Fruit fly (Drosophila melanogaster) whole organism, embryonic: ENCODE results near the gene cac.

Experiments
- Antp ChIP-seq: fragments of 200-800 bp; sonication (Bioruptor generic); optimal IDR thresholded peaks from 3 replicates; lab custom pipeline; 2016; ENCODE audit warnings: missing biosample characterization, missing genetic modification characterization
- Atf-2 ChIP-seq: fragments of 200-800 bp; sonication (Bioruptor generic); optimal IDR thresholded peaks from 2 replicates; lab custom pipeline; 2016; ENCODE audit warnings: missing biosample characterization, missing genetic modification characterization
- CG10654 ChIP-seq: fragments of 200-800 bp; sonication (Bioruptor generic); optimal IDR thresholded peaks from 2 replicates; lab custom pipeline; 2016; ENCODE audit warnings: missing biosample characterization, missing genetic modification characterization
- CG12155 ChIP-seq: fragments of 200-800 bp; sonication (Bioruptor generic); optimal IDR thresholded peaks from 3 replicates; lab custom pipeline; 2016; ENCODE audit warnings: missing biosample characterization, missing genetic modification characterization
- CG13287 ChIP-seq: fragments of 200-800 bp; sonication (Bioruptor generic); IDR thresholded peaks from 2 replicates; pipeline ENCODE4 v1.3.6; 2022; ENCODE audit warnings: missing biosample characterization, missing genetic modification characterization; ENCODE audit not compliant: partially characterized antibody
- CG13894 ChIP-seq: fragments of 200-800 bp; sonication (Bioruptor generic); optimal IDR thresholded peaks from 3 replicates; lab custom pipeline; 2018; ENCODE audit warnings: missing biosample characterization, mild to moderate bottlenecking, missing genetic modification characterization, moderate library complexity
- CG14710 ChIP-seq: fragments of 200-800 bp; sonication (Bioruptor generic); optimal IDR thresholded peaks from 3 replicates; lab custom pipeline; 2019; ENCODE audit warnings: missing biosample characterization, mild to moderate bottlenecking, missing genetic modification characterization, moderate library complexity
- CG18599 ChIP-seq: fragments of 200-800 bp; sonication (Bioruptor generic); optimal IDR thresholded peaks from 3 replicates; lab custom pipeline; 2017; ENCODE audit warnings: missing biosample characterization, missing genetic modification characterization, mild to moderate bottlenecking, moderate library complexity, missing genetic modification reagents
- CG18764 ChIP-seq: fragments of 200-800 bp; sonication (Bioruptor generic); optimal IDR thresholded peaks from 3 replicates; lab custom pipeline; 2016; ENCODE audit warnings: missing biosample characterization, missing genetic modification characterization
- CG2712 ChIP-seq: fragments of 200-800 bp; optimal IDR thresholded peaks from 3 replicates; lab custom pipeline; 2019; ENCODE audit warnings: missing biosample characterization, mild to moderate bottlenecking, missing genetic modification characterization, moderate library complexity
- CG2889 ChIP-seq: fragments of 200-800 bp; sonication (Bioruptor generic); IDR thresholded peaks from 3 replicates; pipeline ENCODE4 v1.3.6; 2022; ENCODE audit warnings: missing biosample characterization, missing genetic modification characterization
- CG3847 ChIP-seq: fragments of 200-800 bp; sonication (Bioruptor generic); IDR thresholded peaks from 2 replicates; pipeline ENCODE4 v1.3.6; 2022; ENCODE audit warnings: missing biosample characterization, missing genetic modification characterization
- CG3995 ChIP-seq: fragments of 200-800 bp; sonication (Bioruptor generic); optimal IDR thresholded peaks from 3 replicates; lab custom pipeline; 2016; ENCODE audit warnings: missing biosample characterization, missing genetic modification characterization
- CG42726 ChIP-seq: fragments of 200-800 bp; sonication (Bioruptor generic); IDR thresholded peaks from 2 replicates; pipeline ENCODE4 v1.3.6; 2022; ENCODE audit warnings: missing biosample characterization, missing genetic modification characterization; ENCODE audit not compliant: partially characterized antibody
- CG6254 ChIP-seq: fragments of 200-800 bp; sonication (Bioruptor generic); optimal IDR thresholded peaks from 3 replicates; lab custom pipeline; 2017; ENCODE audit warnings: mild to moderate bottlenecking, missing biosample characterization, missing genetic modification reagents, missing genetic modification characterization
- CG6683 ChIP-seq: fragments of 200-800 bp; sonication (Bioruptor generic); optimal IDR thresholded peaks from 2 replicates; lab custom pipeline; 2017; ENCODE audit warnings: missing biosample characterization, mild to moderate bottlenecking, missing genetic modification characterization, missing genetic modification reagents
- CG7786 ChIP-seq: fragments of 200-800 bp; sonication (Bioruptor generic); optimal IDR thresholded peaks from 2 replicates; lab custom pipeline; 2016; ENCODE audit warnings: missing biosample characterization, missing genetic modification characterization
- CG9609 ChIP-seq: fragments of 200-800 bp; sonication (Bioruptor generic); optimal IDR thresholded peaks from 3 replicates; lab custom pipeline; 2016; ENCODE audit warnings: missing biosample characterization, missing genetic modification characterization
- CG9932 ChIP-seq: fragments of 200-800 bp; sonication (Bioruptor generic); IDR thresholded peaks from 2 replicates; pipeline ENCODE4 v1.3.6; 2022; ENCODE audit warnings: missing biosample characterization, missing genetic modification characterization
- Camta ChIP-seq: fragments of 200-800 bp; sonication (Bioruptor generic); optimal IDR thresholded peaks from 2 replicates; lab custom pipeline; 2016; ENCODE audit warnings: missing biosample characterization, missing genetic modification characterization
- Chrac-16 ChIP-seq: fragments of 200-800 bp; sonication (Bioruptor generic); optimal IDR thresholded peaks from 3 replicates; lab custom pipeline; 2016; ENCODE audit warnings: missing biosample characterization, missing genetic modification characterization
- CkIIα-i1 ChIP-seq: fragments of 200-800 bp; sonication (Bioruptor generic); IDR thresholded peaks from 2 replicates; pipeline ENCODE4 v1.3.6; 2022; ENCODE audit warnings: missing biosample characterization, missing genetic modification characterization
- D19B ChIP-seq: fragments of 200-800 bp; sonication (Bioruptor generic); optimal IDR thresholded peaks from 2 replicates; lab custom pipeline; 2017; ENCODE audit warnings: missing biosample characterization, mild to moderate bottlenecking, missing genetic modification characterization
- Dbx ChIP-seq: fragments of 200-800 bp; sonication (Bioruptor generic); IDR thresholded peaks from 3 replicates; pipeline ENCODE4 v1.3.6; 2022; ENCODE audit warnings: missing biosample characterization, missing genetic modification characterization
- Drgx ChIP-seq: fragments of 200-800 bp; sonication (Bioruptor generic); IDR thresholded peaks from 2 replicates; pipeline ENCODE4 v1.3.6; 2022; ENCODE audit warnings: missing biosample characterization, missing genetic modification characterization
- Fer1 ChIP-seq: fragments of 200-800 bp; sonication (Bioruptor generic); optimal IDR thresholded peaks from 2 replicates; lab custom pipeline; 2017; ENCODE audit warnings: missing biosample characterization, mild to moderate bottlenecking, missing genetic modification characterization
- Gsc ChIP-seq: fragments of 200-800 bp; sonication (Bioruptor generic); IDR thresholded peaks from 2 replicates; pipeline ENCODE4 v1.3.6; 2022; ENCODE audit warnings: missing biosample characterization, missing genetic modification characterization
- MESR4 ChIP-seq: fragments of 200-800 bp; sonication (Bioruptor generic); optimal IDR thresholded peaks from 2 replicates; lab custom pipeline; 2018; ENCODE audit warnings: missing biosample characterization, mild to moderate bottlenecking, missing genetic modification characterization, moderate library complexity
- Mad ChIP-seq: fragments of 200-800 bp; sonication (Bioruptor generic); optimal IDR thresholded peaks from 2 replicates; lab custom pipeline; 2016; ENCODE audit warnings: missing biosample characterization, missing genetic modification characterization
- Nf-YA ChIP-seq: fragments of 200-800 bp; sonication (Bioruptor generic); IDR thresholded peaks from 2 replicates; pipeline ENCODE4 v1.3.6; 2022; ENCODE audit warnings: missing biosample characterization, missing genetic modification characterization
- Trl ChIP-seq, 3 experiments: fragments of >200 bp in 2 of 3; fragments of 200-800 bp in 1 of 3; sonication (Bioruptor generic) in 1 of 3; optimal IDR thresholded peaks; 2 replicates in 1 of 3; 3 replicates in 2 of 3; lab custom pipeline; 2016 to 2017; ENCODE audit warnings: missing biosample characterization in 1 of 3, missing genetic modification characterization in 1 of 3
- Vsx1 ChIP-seq: fragments of 200-800 bp; sonication (Bioruptor generic); optimal IDR thresholded peaks from 2 replicates; lab custom pipeline; 2017; ENCODE audit warnings: missing biosample characterization, mild to moderate bottlenecking, missing genetic modification characterization, missing genetic modification reagents
- bbx ChIP-seq: fragments of 200-800 bp; sonication (Bioruptor generic); IDR thresholded peaks from 2 replicates; pipeline ENCODE4 v1.3.6; 2022; ENCODE audit warnings: missing biosample characterization, missing genetic modification characterization; ENCODE audit not compliant: partially characterized antibody
- cad ChIP-seq: fragments of >200 bp; optimal IDR thresholded peaks from 2 replicates; lab custom pipeline; 2017; ENCODE audit warnings: missing biosample characterization, missing genetic modification characterization
- chinmo ChIP-seq: fragments of 200-800 bp; sonication (Bioruptor generic); IDR thresholded peaks from 4 replicates; pipeline ENCODE4 v1.3.6; 2022; ENCODE audit warnings: missing biosample characterization, missing genetic modification characterization; ENCODE audit not compliant: partially characterized antibody
- chm ChIP-seq: fragments of 200-800 bp; sonication (Bioruptor generic); IDR thresholded peaks from 2 replicates; pipeline ENCODE4 v1.3.6; 2022; ENCODE audit warnings: missing biosample characterization, missing genetic modification characterization
- crc ChIP-seq: fragments of 200-800 bp; sonication (Bioruptor generic); optimal IDR thresholded peaks from 2 replicates; lab custom pipeline; 2016; ENCODE audit warnings: missing biosample characterization, missing genetic modification characterization
- her ChIP-seq: fragments of 200-800 bp; sonication (Bioruptor generic); optimal IDR thresholded peaks from 2 replicates; lab custom pipeline; 2016; ENCODE audit warnings: missing biosample characterization, missing genetic modification characterization
- jumu ChIP-seq: fragments of 200-800 bp; sonication (Bioruptor generic); optimal IDR thresholded peaks from 3 replicates; lab custom pipeline; 2016; ENCODE audit warnings: missing biosample characterization, missing genetic modification characterization
- lilli ChIP-seq: fragments of 200-800 bp; sonication (Bioruptor generic); optimal IDR thresholded peaks from 3 replicates; lab custom pipeline; 2016; ENCODE audit warnings: missing biosample characterization, missing genetic modification characterization
- lmd ChIP-seq: fragments of 200-800 bp; sonication (Bioruptor generic); IDR thresholded peaks from 2 replicates; pipeline ENCODE4 v1.3.6; 2022; ENCODE audit warnings: missing biosample characterization, missing genetic modification characterization
- maf-S ChIP-seq: fragments of 200-800 bp; sonication (Bioruptor generic); optimal IDR thresholded peaks from 2 replicates; lab custom pipeline; 2016; ENCODE audit warnings: missing biosample characterization, missing genetic modification characterization
- org-1 ChIP-seq: fragments of 200-800 bp; sonication (Bioruptor generic); optimal IDR thresholded peaks from 2 replicates; lab custom pipeline; 2017; ENCODE audit warnings: missing biosample characterization, missing genetic modification characterization
- otp ChIP-seq: fragments of 200-800 bp; sonication (Bioruptor generic); IDR thresholded peaks from 3 replicates; pipeline ENCODE4, ENCODE4 v1.3.6; 2022; ENCODE audit warnings: missing biosample characterization, missing genetic modification characterization
- pfk ChIP-seq: fragments of 200-800 bp; sonication (Bioruptor generic); optimal IDR thresholded peaks from 2 replicates; lab custom pipeline; 2018; ENCODE audit warnings: missing biosample characterization, mild to moderate bottlenecking, missing genetic modification characterization, moderate library complexity
- run ChIP-seq: fragments of 200-800 bp; sonication (Bioruptor generic); optimal IDR thresholded peaks from 3 replicates; lab custom pipeline; 2018; ENCODE audit warnings: missing biosample characterization, mild to moderate bottlenecking, missing genetic modification characterization
- sisA ChIP-seq: fragments of 200-800 bp; sonication (Bioruptor generic); IDR thresholded peaks from 2 replicates; pipeline ENCODE4 v1.3.6; 2022; ENCODE audit warnings: missing biosample characterization, missing genetic modification characterization
- unc-4 ChIP-seq: fragments of 200-800 bp; sonication (Bioruptor generic); IDR thresholded peaks from 2 replicates; pipeline ENCODE4 v1.3.6; 2022; ENCODE audit warnings: missing biosample characterization, missing genetic modification characterization; ENCODE audit not compliant: partially characterized antibody
- usp ChIP-seq: fragments of >200 bp; optimal IDR thresholded peaks from 2 replicates; lab custom pipeline; 2017; ENCODE audit warnings: missing biosample characterization, missing genetic modification characterization
- vfl ChIP-seq: fragments of 200-800 bp; sonication (Bioruptor generic); optimal IDR thresholded peaks from 2 replicates; lab custom pipeline; 2016; ENCODE audit warnings: missing biosample characterization, missing genetic modification characterization
- zf30C ChIP-seq: fragments of 200-800 bp; sonication (Bioruptor generic); optimal IDR thresholded peaks from 3 replicates; lab custom pipeline; 2018; ENCODE audit warnings: missing biosample characterization, mild to moderate bottlenecking, missing genetic modification characterization

Gene cac

dm6 chrX:12017815-12018439, 33.0 kb upstream of the cac start, which contains the start of gene Chrac-16 (continued):
- TF ChIP-seq CG18599 (GFP tag; lab: Kevin White, UChicago) = no peak
- no peak for TF ChIP-seq Camta (GFP tag; lab: Kevin White, UChicago)
- TF ChIP-seq CG3847 (GFP tag; lab: Robert Waterston, UW) = no peak
- no peak for TF ChIP-seq Dbx (GFP tag; lab: Robert Waterston, UW)
- peak; percentile 70 for TF ChIP-seq unc-4 (GFP tag; lab: Robert Waterston, UW)
- no peak for TF ChIP-seq jumu (GFP tag; lab: Kevin White, UChicago)
- no peak for TF ChIP-seq Atf-2
- TF ChIP-seq chinmo (GFP tag; lab: Robert Waterston, UW) = peak; percentile 79; the same call in 3 of the 4 replicates
- TF ChIP-seq Drgx (GFP tag; lab: Robert Waterston, UW) = no peak
- no peak for TF ChIP-seq Antp
- TF ChIP-seq Mad (GFP tag; lab: Kevin White, UChicago) = no peak
- no peak for TF ChIP-seq Chrac-16 (GFP tag; lab: Kevin White, UChicago)
- no peak for TF ChIP-seq sisA (GFP tag; lab: Robert Waterston, UW)
- no peak for TF ChIP-seq CG18764 (GFP tag; lab: Kevin White, UChicago)
- TF ChIP-seq Trl (optimal IDR thresholded peaks at IDR 0.05; lab: Kevin White, UChicago) = no peak
- TF ChIP-seq Trl (GFP tag; optimal IDR thresholded peaks at IDR 0.05; lab: Kevin White, UChicago) = no peak
- TF ChIP-seq lmd (GFP tag; lab: Robert Waterston, UW) = no peak
- peak; percentile 54; the same call in 1 of the 2 replicates for TF ChIP-seq CG42726 (GFP tag; lab: Robert Waterston, UW)
- no peak for TF ChIP-seq pfk
- no peak for TF ChIP-seq Vsx1 (GFP tag; lab: Kevin White, UChicago)
- TF ChIP-seq chm (GFP tag; lab: Robert Waterston, UW) = no peak
- no peak for TF ChIP-seq vfl
- no peak for TF ChIP-seq CG14710 (tag; lab: Kevin White, UChicago)
- TF ChIP-seq otp = no peak
- no peak for TF ChIP-seq Gsc (GFP tag; lab: Robert Waterston, UW)
- TF ChIP-seq MESR4 (GFP tag; lab: Kevin White, UChicago) = peak; percentile 65
- no peak for TF ChIP-seq org-1 (GFP tag; lab: Kevin White, UChicago)
- no peak for TF ChIP-seq CG13894 (tag; lab: Kevin White, UChicago)
- TF ChIP-seq CG3995 (GFP tag; lab: Kevin White, UChicago) = peak; percentile 2
- TF ChIP-seq CkIIα-i1 (GFP tag; lab: Robert Waterston, UW) = no peak
- no peak for TF ChIP-seq Nf-YA (GFP tag; lab: Robert Waterston, UW)
- TF ChIP-seq usp (GFP tag; lab: Kevin White, UChicago) = no peak
- no peak for TF ChIP-seq CG9609
- peak; percentile 71 for TF ChIP-seq CG13287 (GFP tag; lab: Robert Waterston, UW)
- TF ChIP-seq cad (GFP tag; lab: Kevin White, UChicago) = no peak
- TF ChIP-seq CG6254 (GFP tag; lab: Kevin White, UChicago) = no peak
- no peak for TF ChIP-seq her (GFP tag; lab: Kevin White, UChicago)
- TF ChIP-seq bbx (GFP tag; lab: Robert Waterston, UW) = peak; percentile 86
- no peak for TF ChIP-seq CG7786 (GFP tag; lab: Kevin White, UChicago)
- TF ChIP-seq CG2712 (tag; lab: Kevin White, UChicago) = no peak
- no peak for TF ChIP-seq CG2889 (GFP tag; lab: Robert Waterston, UW)
- no peak for TF ChIP-seq zf30C (GFP tag; lab: Kevin White, UChicago)
- TF ChIP-seq CG12155 (GFP tag; lab: Kevin White, UChicago) = no peak
- TF ChIP-seq CG6683 (GFP tag; lab: Kevin White, UChicago) = no peak
- TF ChIP-seq Fer1 (GFP tag; lab: Kevin White, UChicago) = no peak
- no peak for TF ChIP-seq CG10654
- TF ChIP-seq lilli (GFP tag; lab: Kevin White, UChicago) = no peak
- no peak for TF ChIP-seq run (tag; lab: Kevin White, UChicago)
- TF ChIP-seq crc = no peak
- TF ChIP-seq maf-S (GFP tag; lab: Kevin White, UChicago) = no peak
- TF ChIP-seq CG9932 (GFP tag; lab: Robert Waterston, UW) = peak; percentile 19; the same call in 1 of the 2 replicates
- no peak for TF ChIP-seq D19B (GFP tag; lab: Kevin White, UChicago)
